Worm (Caenorhabditis elegans): ENCODE data around the gene lips-5.

Gene lips-5

ce11 chrIV:11718653-11719052 lies 54.9 kb downstream of the lips-5 start:
- TF ChIP-seq him-1 (tag; optimal IDR thresholded peaks at IDR 0.05) (no peak), W03F9.2 (tag; optimal IDR thresholded peaks at IDR 0.05) (no peak), dao-5 (tag; optimal IDR thresholded peaks at IDR 0.05) (no peak)

All from whole organism, L4/young adult.